Worm (Caenorhabditis elegans): ENCODE data around the gene T10D4.14.

DNA sequence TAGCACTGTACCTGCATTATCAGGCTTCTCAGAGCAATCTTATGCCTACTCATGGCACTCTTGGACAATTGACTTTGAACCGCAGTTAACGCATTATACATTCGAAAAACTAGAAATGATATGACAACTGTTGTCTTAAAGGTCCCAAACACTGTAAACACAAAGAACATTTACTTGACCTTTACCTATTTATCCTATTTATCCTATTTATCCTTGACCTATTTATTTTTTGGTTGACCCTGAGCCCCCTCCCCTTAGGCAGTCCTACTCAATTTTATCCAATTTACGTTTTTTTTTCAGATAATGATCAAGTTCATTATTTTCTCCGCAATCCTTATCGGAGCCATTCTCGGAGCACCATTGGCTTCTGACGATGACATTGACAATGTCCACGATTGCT, at the start of gene T10D4.14, which contains the start of gene T10D4.19:
- TF ChIP-seq mdl-1 (tag; optimal IDR thresholded peaks at IDR 0.05) (no peak), nhr-77 (tag; optimal IDR thresholded peaks at IDR 0.05) (no peak), unc-62 (GFP tag; optimal IDR thresholded peaks at IDR 0.05) (no peak), nhr-11 (tag; optimal IDR thresholded peaks at IDR 0.05) (no peak), xbp-1 (tag; optimal IDR thresholded peaks at IDR 0.05) (no peak), ztf-11 (tag; optimal IDR thresholded peaks at IDR 0.05) (no peak), fkh-10 (GFP tag; optimal IDR thresholded peaks at IDR 0.05) (no peak)
